Worm (Caenorhabditis elegans): Measurements from ENCODE around the gene catp-4.

catp-4 gene

ce11 chrII:14588162-14588561, 5.2 kb upstream of the catp-4 start, which contains the start of gene nspb-10:
Gene nspb-10, minus strand, starts transcription at chrII:14588262.
- TF ChIP-seq tbx-7 (tag; optimal IDR thresholded peaks at IDR 0.05) (no peak), unc-86 (tag; optimal IDR thresholded peaks at IDR 0.05) (no peak), che-1 (tag; optimal IDR thresholded peaks at IDR 0.05) (no peak), elt-2 (tag; optimal IDR thresholded peaks at IDR 0.05) (no peak), pqm-1 (tag; optimal IDR thresholded peaks at IDR 0.05) (no peak), K09A11.1 (tag; optimal IDR thresholded peaks at IDR 0.05; ENCODE audit: insufficient read depth) (no peak), ceh-22 (tag; optimal IDR thresholded peaks at IDR 0.05) (no peak), ceh-30 (tag; optimal IDR thresholded peaks at IDR 0.05) (no peak), nfya-1 (tag; optimal IDR thresholded peaks at IDR 0.05) (no peak), ahr-1 (tag; optimal IDR thresholded peaks at IDR 0.05) (no peak)

DNA sequence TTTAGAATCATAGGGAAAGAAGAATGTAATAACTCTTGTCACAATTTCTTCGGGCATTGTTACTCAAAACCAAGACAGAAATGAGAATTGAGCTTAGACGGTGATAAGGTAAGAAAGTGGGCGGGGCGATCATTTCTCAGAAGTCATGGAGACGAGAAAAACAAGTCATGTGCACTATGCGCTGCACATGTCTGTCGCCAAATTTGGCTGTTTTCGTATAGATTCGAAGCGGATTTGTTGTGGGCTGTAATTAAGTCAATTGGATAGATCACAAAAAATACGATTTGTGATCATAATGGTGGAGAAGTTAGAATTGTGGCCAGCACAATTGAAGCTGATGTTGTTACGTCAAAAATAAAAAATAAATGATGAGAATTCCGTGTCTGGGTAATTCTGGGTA, 1.7 kb upstream of the catp-4 start, which contains the start of gene C01G12.7:
Gene C01G12.7 (minus strand): TSS at position 195 of the 400 bp plus-strand sequence.
- TF ChIP-seq fax-1 (tag; optimal IDR thresholded peaks at IDR 0.05) (no peak), ceh-9 (tag; optimal IDR thresholded peaks at IDR 0.05) (no peak), mec-3 (tag; optimal IDR thresholded peaks at IDR 0.05; ENCODE audit: borderline replicate concordance) (no peak), sox-2 (GFP tag; IDR thresholded peaks at IDR 0.05) (no peak), pag-3 (tag; optimal IDR thresholded peaks at IDR 0.05; ENCODE audit: borderline replicate concordance) (no peak), ceh-34 (tag; optimal IDR thresholded peaks at IDR 0.05) (no peak), pros-1 (tag; optimal IDR thresholded peaks at IDR 0.05) (no peak), pha-4 (tag; optimal IDR thresholded peaks at IDR 0.05) (no peak), unc-55 (GFP tag; optimal IDR thresholded peaks at IDR 0.05) (no peak), tbx-7 (tag; optimal IDR thresholded peaks at IDR 0.05) (no peak), dmd-4 (tag; optimal IDR thresholded peaks at IDR 0.05; ENCODE audit: borderline replicate concordance) (no peak), unc-42 (tag; optimal IDR thresholded peaks at IDR 0.05) (no peak), pax-1 (tag; optimal IDR thresholded peaks at IDR 0.05) (no peak), K02D7.2 (tag; optimal IDR thresholded peaks at IDR 0.05) (no peak), tbx-2 (tag; optimal IDR thresholded peaks at IDR 0.05) (no peak), F13H6.1 (tag; optimal IDR thresholded peaks at IDR 0.05) (no peak), hlh-6 (tag; optimal IDR thresholded peaks at IDR 0.05) (no peak), che-1 (tag; optimal IDR thresholded peaks at IDR 0.05) (no peak), lin-11 (tag; optimal IDR thresholded peaks at IDR 0.05) (no peak), ceh-31 (tag; optimal IDR thresholded peaks at IDR 0.05) (no peak)

DNA sequence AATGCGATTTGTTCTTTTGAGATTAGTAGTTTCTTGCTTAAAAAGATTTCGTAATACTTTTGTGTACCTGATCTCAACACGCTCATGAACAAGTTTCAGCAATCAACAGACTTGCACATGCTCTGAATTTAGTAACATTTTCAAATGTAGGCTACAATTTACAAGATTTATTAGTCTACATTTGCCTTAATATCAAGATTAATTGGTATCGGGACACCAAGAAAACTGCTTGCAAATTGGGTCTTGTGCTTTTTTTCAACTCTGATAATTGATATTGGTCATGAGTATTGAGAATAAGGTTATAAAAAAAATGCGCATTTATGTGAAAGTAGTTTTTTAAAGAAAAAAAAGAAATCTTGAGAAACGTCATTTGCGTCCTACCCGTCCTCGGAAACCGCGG, 752 bp upstream of the catp-4 start:
- TF ChIP-seq ets-4 (tag; optimal IDR thresholded peaks at IDR 0.05) (no peak), fkh-6 (tag; optimal IDR thresholded peaks at IDR 0.05) (no peak), tbx-7 (tag; optimal IDR thresholded peaks at IDR 0.05) (no peak)

ce11 chrII:14597788-14598187, 4.4 kb downstream of the catp-4 start:
- TF ChIP-seq fkh-6 (tag; optimal IDR thresholded peaks at IDR 0.05): no peak
- TF ChIP-seq pros-1 (tag; optimal IDR thresholded peaks at IDR 0.05): no peak
- no peak for TF ChIP-seq K02D7.2 (tag; optimal IDR thresholded peaks at IDR 0.05)
- no peak for TF ChIP-seq C38D4.7 (GFP tag; optimal IDR thresholded peaks at IDR 0.05)

DNA sequence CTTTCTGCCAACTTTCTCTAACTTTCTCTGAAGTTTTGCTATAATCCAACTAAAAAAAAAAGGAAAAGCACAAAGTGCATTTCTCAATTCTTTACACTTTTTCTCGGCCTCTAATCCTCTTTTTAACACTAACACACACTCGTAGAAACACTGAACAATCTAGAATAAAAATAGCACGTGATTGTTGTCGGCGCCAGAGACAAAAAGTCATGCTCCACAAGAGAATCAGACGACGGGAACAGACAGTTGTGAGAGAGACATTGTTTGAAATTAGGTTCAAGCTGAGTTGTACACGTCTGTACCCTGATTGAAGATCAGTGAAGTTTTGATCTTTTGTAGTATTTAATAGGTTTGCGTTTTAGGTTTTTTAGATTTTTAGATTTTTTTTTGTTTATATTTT, 5.0 kb downstream of the catp-4 start:
- no peak for TF ChIP-seq ceh-34 (tag; optimal IDR thresholded peaks at IDR 0.05)
- TF ChIP-seq ceh-18 (tag; optimal IDR thresholded peaks at IDR 0.05): peak; percentile 24
- TF ChIP-seq hlh-30 (tag; optimal IDR thresholded peaks at IDR 0.05; ENCODE audit: insufficient read depth): peak; percentile 61
- TF ChIP-seq rnt-1 (tag; optimal IDR thresholded peaks at IDR 0.05): peak; percentile 25
- no peak for TF ChIP-seq F13H6.1 (tag; optimal IDR thresholded peaks at IDR 0.05)

All from whole organism, late embryonic.